Fruit fly (Drosophila melanogaster) whole organism, prepupa: Measurements from ENCODE around the gene Rpn12R.

Experiments
- Blimp-1 ChIP-seq: fragments of 200-800 bp; sonication (Bioruptor generic); optimal IDR thresholded peaks from 3 replicates; lab custom pipeline; 2017; ENCODE audit warnings: missing biosample characterization, missing genetic modification characterization, mild to moderate bottlenecking, moderate library complexity, missing genetic modification reagents
- CG10631 ChIP-seq: fragments of 200-800 bp; sonication (Bioruptor generic); optimal IDR thresholded peaks from 2 replicates; lab custom pipeline; 2016; ENCODE audit warnings: missing biosample characterization, missing genetic modification characterization
- CG10669 ChIP-seq: fragments of 200-800 bp; sonication (Bioruptor generic); optimal IDR thresholded peaks from 3 replicates; lab custom pipeline; 2018; ENCODE audit warnings: missing biosample characterization, mild to moderate bottlenecking, missing genetic modification characterization, moderate library complexity
- CG11294 ChIP-seq: fragments of 200-800 bp; sonication (Bioruptor generic); IDR thresholded peaks from 2 replicates; pipeline ENCODE4 v1.3.6; 2022; ENCODE audit warnings: missing biosample characterization, missing genetic modification characterization
- CG11762 ChIP-seq: fragments of 200-800 bp; sonication (Bioruptor generic); optimal IDR thresholded peaks from 3 replicates; lab custom pipeline; 2016; ENCODE audit warnings: missing biosample characterization, missing genetic modification characterization; ENCODE audit not compliant: insufficient read depth
- CG15336 ChIP-seq: fragments of 200-800 bp; sonication (Bioruptor generic); IDR thresholded peaks from 2 replicates; pipeline ENCODE4 v1.3.6; 2022; ENCODE audit warnings: missing biosample characterization, missing genetic modification characterization
- CG16779 ChIP-seq: fragments of 200-800 bp; sonication (Bioruptor generic); optimal IDR thresholded peaks from 3 replicates; lab custom pipeline; 2017; ENCODE audit warnings: missing biosample characterization, mild to moderate bottlenecking, missing genetic modification characterization
- CG3032 ChIP-seq: fragments of 200-800 bp; optimal IDR thresholded peaks from 2 replicates; lab custom pipeline; 2019; ENCODE audit warnings: missing biosample characterization, mild to moderate bottlenecking, missing genetic modification characterization, moderate library complexity
- CG32006 ChIP-seq: fragments of 200-800 bp; sonication (Bioruptor generic); optimal IDR thresholded peaks from 3 replicates; lab custom pipeline; 2017; ENCODE audit warnings: missing biosample characterization, mild to moderate bottlenecking, missing genetic modification characterization
- CG4318 ChIP-seq: fragments of 200-800 bp; sonication (Bioruptor generic); optimal IDR thresholded peaks from 3 replicates; lab custom pipeline; 2017; ENCODE audit warnings: missing biosample characterization, mild to moderate bottlenecking, missing genetic modification characterization
- CG6163 ChIP-seq: fragments of 200-800 bp; sonication (Bioruptor generic); IDR thresholded peaks from 3 replicates; pipeline ENCODE4 v1.3.6; 2022; ENCODE audit warnings: missing biosample characterization, missing genetic modification characterization
- CG6792 ChIP-seq: fragments of 200-800 bp; sonication (Bioruptor generic); optimal IDR thresholded peaks from 3 replicates; lab custom pipeline; 2016; ENCODE audit warnings: missing biosample characterization, missing genetic modification characterization
- CG6854 ChIP-seq: fragments of 200-800 bp; sonication (Bioruptor generic); optimal IDR thresholded peaks from 2 replicates; lab custom pipeline; 2017; ENCODE audit warnings: missing biosample characterization, mild to moderate bottlenecking, missing genetic modification characterization
- CG8119 ChIP-seq: fragments of 200-800 bp; sonication (Bioruptor generic); IDR thresholded peaks from 3 replicates; pipeline ENCODE4 v1.3.6; 2022; ENCODE audit warnings: missing biosample characterization, missing genetic modification characterization
- CG8319 ChIP-seq: fragments of 200-800 bp; sonication (Bioruptor generic); optimal IDR thresholded peaks from 3 replicates; lab custom pipeline; 2016; ENCODE audit warnings: missing biosample characterization, missing genetic modification characterization
- CG9139 ChIP-seq: fragments of 200-800 bp; sonication (Bioruptor generic); optimal IDR thresholded peaks from 3 replicates; lab custom pipeline; 2017; ENCODE audit warnings: missing biosample characterization, mild to moderate bottlenecking, missing genetic modification characterization
- Eip75B ChIP-seq: fragments of 200-800 bp; sonication (Bioruptor generic); optimal IDR thresholded peaks from 3 replicates; lab custom pipeline; 2016; ENCODE audit warnings: missing biosample characterization, missing genetic modification characterization
- Eip78C ChIP-seq: fragments of 200-800 bp; sonication (Bioruptor generic); peaks from one replicate; lab custom pipeline; 2016; ENCODE audit warnings: missing biosample characterization, missing genetic modification characterization
- Eip93F ChIP-seq: fragments of 200-800 bp; sonication (Bioruptor generic); optimal IDR thresholded peaks from 2 replicates; lab custom pipeline; 2016; ENCODE audit warnings: missing biosample characterization, mild to moderate bottlenecking, missing genetic modification characterization
- Ets96B ChIP-seq: fragments of 200-800 bp; optimal IDR thresholded peaks from 2 replicates; lab custom pipeline; 2019; ENCODE audit warnings: missing biosample characterization, mild to moderate bottlenecking, missing genetic modification characterization, moderate library complexity
- Gug ChIP-seq: fragments of 200-800 bp; sonication (Bioruptor generic); IDR thresholded peaks from 2 replicates; pipeline ENCODE4 v1.3.6; 2022; ENCODE audit warnings: missing biosample characterization, missing genetic modification characterization
- Hr39 ChIP-seq: fragments of 200-800 bp; sonication (Bioruptor generic); optimal IDR thresholded peaks from 2 replicates; lab custom pipeline; 2016; ENCODE audit warnings: missing biosample characterization, missing genetic modification characterization
- Hr4 ChIP-seq: fragments of 200-800 bp; sonication (Bioruptor generic); optimal IDR thresholded peaks from 3 replicates; lab custom pipeline; 2016; ENCODE audit warnings: missing biosample characterization, missing genetic modification characterization
- Lpt ChIP-seq: fragments of 200-800 bp; sonication (Bioruptor generic); optimal IDR thresholded peaks from 3 replicates; lab custom pipeline; 2016; ENCODE audit warnings: missing biosample characterization, missing genetic modification characterization
- OdsH ChIP-seq: fragments of 200-800 bp; sonication (Bioruptor generic); optimal IDR thresholded peaks from 3 replicates; lab custom pipeline; 2016; ENCODE audit warnings: missing biosample characterization, missing genetic modification characterization
- Smox ChIP-seq: fragments of 200-800 bp; sonication (Bioruptor generic); optimal IDR thresholded peaks from 3 replicates; lab custom pipeline; 2016; ENCODE audit warnings: missing biosample characterization, missing genetic modification characterization
- Sox14 ChIP-seq: fragments of 200-800 bp; sonication (Bioruptor generic); optimal IDR thresholded peaks from 3 replicates; lab custom pipeline; 2016; ENCODE audit warnings: missing biosample characterization, missing genetic modification characterization
- Sox15 ChIP-seq: fragments of 200-800 bp; sonication (Bioruptor generic); optimal IDR thresholded peaks from 3 replicates; lab custom pipeline; 2016; ENCODE audit warnings: missing biosample characterization, missing genetic modification characterization
- achi ChIP-seq: fragments of 200-800 bp; sonication (Bioruptor generic); optimal IDR thresholded peaks from 3 replicates; lab custom pipeline; 2016; ENCODE audit warnings: missing biosample characterization, missing genetic modification characterization
- dac ChIP-seq: fragments of 200-800 bp; sonication (Bioruptor generic); optimal IDR thresholded peaks from 2 replicates; lab custom pipeline; 2017; ENCODE audit warnings: missing biosample characterization, mild to moderate bottlenecking, missing genetic modification characterization
- eg ChIP-seq: fragments of 200-800 bp; sonication (Bioruptor generic); IDR thresholded peaks from 3 replicates; pipeline ENCODE4 v1.3.6; 2022; ENCODE audit warnings: missing biosample characterization, missing genetic modification characterization
- fd85E ChIP-seq: fragments of 200-800 bp; sonication (Bioruptor generic); optimal IDR thresholded peaks from 3 replicates; lab custom pipeline; 2016; ENCODE audit warnings: missing biosample characterization, missing genetic modification characterization
- lz ChIP-seq: fragments of 200-800 bp; sonication (Bioruptor generic); optimal IDR thresholded peaks from 3 replicates; lab custom pipeline; 2016; ENCODE audit warnings: missing biosample characterization, missing genetic modification characterization
- salr ChIP-seq, 2 experiments: fragments of 200-800 bp; sonication (Bioruptor generic); optimal IDR thresholded peaks; 3 replicates each; lab custom pipeline; 2016 to 2018; ENCODE audit warnings: missing biosample characterization in 2 of 2, missing genetic modification characterization in 2 of 2, mild to moderate bottlenecking in 1 of 2
- svp ChIP-seq: fragments of 200-800 bp; sonication (Bioruptor generic); peaks from one replicate; lab custom pipeline; 2016; ENCODE audit warnings: missing biosample characterization, missing genetic modification characterization
- topi ChIP-seq: fragments of 200-800 bp; sonication (Bioruptor generic); optimal IDR thresholded peaks from 3 replicates; lab custom pipeline; 2016; ENCODE audit warnings: missing biosample characterization, missing genetic modification characterization
- vri ChIP-seq: fragments of 200-800 bp; sonication (Bioruptor generic); optimal IDR thresholded peaks from 3 replicates; lab custom pipeline; 2016; ENCODE audit warnings: missing biosample characterization, mild to moderate bottlenecking, missing genetic modification characterization

Gene Rpn12R

DNA sequence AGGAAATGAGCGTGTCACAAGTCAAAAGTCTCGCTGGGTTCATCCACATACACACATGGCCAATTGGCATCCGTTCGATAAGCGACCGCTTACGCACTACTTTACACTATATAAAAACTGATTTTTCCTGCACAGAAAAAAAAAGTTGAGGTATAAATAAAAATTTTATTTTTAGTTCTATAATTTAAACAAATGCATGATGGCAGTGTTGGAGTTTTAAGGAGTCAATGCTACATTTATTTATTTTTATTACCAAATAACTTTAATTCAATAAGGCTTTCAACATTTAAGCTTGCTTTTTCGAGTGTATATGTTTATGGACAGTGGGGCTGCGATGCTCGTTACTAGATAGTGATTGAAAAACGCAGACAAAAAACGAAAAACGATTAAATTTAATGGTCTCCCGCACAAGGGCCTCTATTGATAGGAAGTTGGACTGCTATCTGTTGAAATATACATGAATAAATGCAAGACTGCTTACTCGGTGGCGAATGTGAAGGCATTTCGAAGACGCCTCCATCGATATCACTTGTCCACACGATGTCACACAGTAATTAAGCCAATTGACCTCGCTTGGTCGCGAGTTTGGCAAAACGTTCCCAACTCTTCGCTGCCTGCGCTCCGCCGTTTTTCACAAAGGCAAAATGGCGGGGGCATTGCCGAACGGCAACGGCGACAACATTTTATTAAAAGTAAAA is 30.6 kb downstream of the Rpn12R start (continued):
- peak; percentile 79 for TF ChIP-seq CG10631 (GFP tag; lab: Kevin White, UChicago)
- peak; percentile 42 for TF ChIP-seq CG9139
- TF ChIP-seq Eip75B (GFP tag; lab: Kevin White, UChicago) = peak; percentile 80
- peak; percentile 59 for TF ChIP-seq topi (GFP tag; lab: Kevin White, UChicago)
- TF ChIP-seq dac = no peak
- peak; percentile 83 for TF ChIP-seq CG32006 (GFP tag; lab: Kevin White, UChicago)
- peak; percentile 51 for TF ChIP-seq Smox (GFP tag; lab: Kevin White, UChicago)
- peak; percentile 82 for TF ChIP-seq CG3032 (tag; lab: Kevin White, UChicago)
- TF ChIP-seq CG8119 (GFP tag; lab: Robert Waterston, UW) = peak; percentile 87
- TF ChIP-seq Sox15 (GFP tag; lab: Kevin White, UChicago) = peak; percentile 41
- peak; percentile 64 for TF ChIP-seq CG16779 (tag; lab: Kevin White, UChicago)
- TF ChIP-seq OdsH (GFP tag; lab: Kevin White, UChicago) = peak; percentile 82
- TF ChIP-seq CG6163 (GFP tag; lab: Robert Waterston, UW) = peak; percentile 87
- no peak for TF ChIP-seq fd85E (GFP tag; lab: Kevin White, UChicago)
- TF ChIP-seq vri (GFP tag; lab: Kevin White, UChicago) = no peak
- peak; percentile 86 for TF ChIP-seq Hr4 (GFP tag; lab: Kevin White, UChicago)
- no peak for TF ChIP-seq Blimp-1 (GFP tag; lab: Kevin White, UChicago)
- peak; percentile 88 for TF ChIP-seq Ets96B (tag; lab: Kevin White, UChicago)
- TF ChIP-seq Eip78C (GFP tag; lab: Kevin White, UChicago) = peak; percentile 94
- TF ChIP-seq CG15336 = peak; percentile 87
- peak; percentile 34 for TF ChIP-seq Hr39 (GFP tag; lab: Kevin White, UChicago)
- peak; percentile 55 for TF ChIP-seq lz
- peak; percentile 73 for TF ChIP-seq CG10669
- TF ChIP-seq CG6854 (GFP tag; lab: Kevin White, UChicago) = no peak
- TF ChIP-seq CG11762 = peak; percentile 54
- peak; percentile 63 for TF ChIP-seq Lpt
- peak; percentile 64 for TF ChIP-seq CG6792

DNA sequence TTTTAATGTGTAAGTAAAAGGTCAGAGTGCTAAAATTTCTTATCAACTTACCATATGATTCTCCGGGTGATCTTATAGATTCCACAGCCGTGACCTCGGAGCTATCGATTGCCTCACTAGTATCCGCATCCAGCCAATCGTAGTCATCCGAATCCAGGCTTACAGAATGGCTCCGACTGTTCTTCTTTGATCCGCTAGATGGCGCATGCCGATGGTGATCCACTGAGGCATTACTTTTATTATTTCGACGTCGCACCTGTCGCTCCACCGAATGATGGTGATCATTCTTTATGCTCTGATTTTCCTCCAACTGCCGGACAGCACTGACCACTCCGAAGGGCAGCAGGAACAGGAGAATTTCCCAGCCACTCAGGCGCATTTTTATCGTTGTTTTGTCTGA is 31.2 kb downstream of the Rpn12R start:
- TF ChIP-seq CG15336 = no peak
- no peak for TF ChIP-seq salr (GFP tag; optimal IDR thresholded peaks at IDR 0.05; lab: Kevin White, UChicago)
- TF ChIP-seq Eip93F (GFP tag; lab: Kevin White, UChicago) = no peak
- no peak for TF ChIP-seq eg (GFP tag; lab: Robert Waterston, UW)
- TF ChIP-seq CG6163 (GFP tag; lab: Robert Waterston, UW) = no peak
- no peak for TF ChIP-seq CG11294 (GFP tag; lab: Robert Waterston, UW)
- no peak for TF ChIP-seq CG9139

DNA sequence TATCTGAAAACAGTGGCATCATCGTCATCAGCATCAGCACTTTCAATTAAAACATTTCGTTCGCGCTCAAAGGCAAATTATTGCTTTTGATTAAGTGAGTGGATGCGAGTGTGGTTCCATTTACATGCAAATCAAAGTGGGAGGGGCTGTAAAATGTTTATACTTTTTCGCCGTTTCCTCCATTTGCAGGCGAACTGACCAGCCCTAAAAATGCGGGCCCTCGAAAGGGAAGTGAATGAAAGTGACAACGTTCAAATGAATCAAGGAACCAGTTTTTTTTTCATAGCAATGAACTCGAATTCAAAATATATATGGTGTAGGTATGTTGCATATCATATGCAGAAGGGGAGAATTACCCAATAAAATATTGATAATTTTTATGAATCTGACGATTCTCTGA is 31.8 kb downstream of the Rpn12R start:
- TF ChIP-seq Eip78C (GFP tag; lab: Kevin White, UChicago) (peak; percentile 27), CG4318 (GFP tag; lab: Kevin White, UChicago) (no peak), Blimp-1 (GFP tag; lab: Kevin White, UChicago) (peak; percentile 92), CG8319 (GFP tag; lab: Kevin White, UChicago) (no peak)

DNA sequence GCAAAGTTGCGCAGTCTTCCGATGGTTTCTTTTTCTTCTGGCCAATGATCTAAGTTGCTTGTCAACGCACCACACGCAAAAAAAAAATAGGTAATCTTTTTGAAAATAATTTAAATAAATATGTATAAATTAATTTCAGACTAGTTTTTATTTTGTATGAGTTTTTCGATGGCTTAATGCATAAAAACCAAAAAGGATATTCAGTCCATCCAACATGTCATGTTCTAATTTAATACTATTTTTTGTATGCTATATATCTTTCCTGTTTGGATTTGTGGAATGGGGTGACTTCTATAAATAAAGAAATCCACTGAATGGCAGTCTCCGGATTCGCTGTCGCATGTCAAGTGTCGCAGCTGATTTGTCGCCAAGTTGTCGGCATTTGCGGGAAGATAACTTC is 32.7 kb downstream of the Rpn12R start:
- TF ChIP-seq Gug (GFP tag; lab: Robert Waterston, UW) (peak; percentile 43; the same call in 1 of the 2 replicates), Hr4 (GFP tag; lab: Kevin White, UChicago) (peak; percentile 22), eg (GFP tag; lab: Robert Waterston, UW) (peak; percentile 64; the same call in 2 of the 3 replicates), CG11294 (GFP tag; lab: Robert Waterston, UW) (no peak), CG8119 (GFP tag; lab: Robert Waterston, UW) (peak; percentile 30; the same call in 1 of the 3 replicates), Sox14 (GFP tag; lab: Kevin White, UChicago) (no peak), CG6163 (GFP tag; lab: Robert Waterston, UW) (peak; percentile 49; the same call in 1 of the 3 replicates), dac (peak; percentile 4), CG15336 (peak; percentile 68), CG10631 (GFP tag; lab: Kevin White, UChicago) (peak; percentile 30), OdsH (GFP tag; lab: Kevin White, UChicago) (peak; percentile 7), svp (GFP tag; lab: Kevin White, UChicago) (no peak), achi (GFP tag; lab: Kevin White, UChicago) (peak; percentile 3), Eip78C (GFP tag; lab: Kevin White, UChicago) (peak; percentile 62), CG32006 (GFP tag; lab: Kevin White, UChicago) (peak; percentile 37)
